Worm (Caenorhabditis elegans) whole organism, young adult: ENCODE data around the gene mrps-34.

Source experiments
- B0261.1 ChIP-seq: sonication (generic microtip); optimal IDR thresholded peaks from 2 replicates; lab custom pipeline; 2016; ENCODE audit warnings: mild to moderate bottlenecking, missing genetic modification characterization, moderate library complexity, missing compliant biosample characterization
- F37B4.10 ChIP-seq: fragments of 200-800 bp; sonication (Bioruptor generic); IDR thresholded peaks from 2 replicates; pipeline ENCODE4 v1.3.6; 2022; ENCODE audit warnings: missing genetic modification characterization, missing compliant biosample characterization
- F39B2.1 ChIP-seq: fragments of 200-800 bp; sonication (Bioruptor generic); IDR thresholded peaks from 2 replicates; pipeline ENCODE4 v1.3.6; 2022; ENCODE audit warnings: missing genetic modification reagents, missing genetic modification characterization, missing compliant biosample characterization
- Y53F4B.3 ChIP-seq: fragments of 200-800 bp; sonication (Bioruptor generic); IDR thresholded peaks from 2 replicates; pipeline ENCODE4 v1.3.6; 2022; ENCODE audit warnings: missing genetic modification reagents, missing genetic modification characterization, missing compliant biosample characterization
- Y53G8AR.9 ChIP-seq: fragments of 200-800 bp; sonication (Bioruptor generic); conservative IDR thresholded peaks from 2 replicates; pipeline ENCODE4 v1.3.6; 2022; ENCODE audit warnings: missing genetic modification reagents, missing genetic modification characterization, missing compliant biosample characterization
- Y56A3A.18 ChIP-seq: fragments of 200-800 bp; sonication (Bioruptor generic); IDR thresholded peaks from 2 replicates; pipeline ENCODE4 v1.3.6; 2022; ENCODE audit warnings: missing genetic modification reagents, missing genetic modification characterization, missing compliant biosample characterization
- Y95B8A.8 ChIP-seq: fragments of 200-800 bp; sonication (Bioruptor generic); IDR thresholded peaks from 2 replicates; pipeline ENCODE4 v1.3.6; 2022; ENCODE audit warnings: missing genetic modification reagents, missing genetic modification characterization, missing compliant biosample characterization
- akir-1 ChIP-seq: fragments of 200-800 bp; sonication (Bioruptor generic); optimal IDR thresholded peaks from 2 replicates; lab custom pipeline; 2018; ENCODE audit warnings: mild to moderate bottlenecking, missing genetic modification characterization, moderate library complexity, missing compliant biosample characterization
- ama-1 ChIP-seq, 3 experiments: fragments of 150-350 bp in 1 of 3; sonication (generic microtip) in 2 of 3; optimal IDR thresholded peaks; 2 replicates each; lab custom pipeline; 2014 to 2018; ENCODE audit warnings: missing biosample characterization in 2 of 3, missing genetic modification characterization in 2 of 3, missing genetic modification reagents in 2 of 3
- aptf-2 ChIP-seq: fragments of 200-800 bp; sonication (Bioruptor generic); conservative IDR thresholded peaks from 2 replicates; pipeline ENCODE4 v1.3.6; 2022; ENCODE audit warnings: missing genetic modification reagents, missing genetic modification characterization, missing compliant biosample characterization
- aptf-3 ChIP-seq: fragments of 200-800 bp; sonication (Bioruptor generic); IDR thresholded peaks from 2 replicates; pipeline ENCODE4 v1.3.6; 2022; ENCODE audit warnings: missing genetic modification characterization, missing compliant biosample characterization
- athp-1 ChIP-seq: sonication (generic microtip); optimal IDR thresholded peaks from 2 replicates; lab custom pipeline; 2017; ENCODE audit warnings: mild to moderate bottlenecking, missing genetic modification characterization, missing compliant biosample characterization
- attf-5 ChIP-seq: fragments of 200-800 bp; sonication (Bioruptor generic); optimal IDR thresholded peaks from 2 replicates; lab custom pipeline; 2018; ENCODE audit warnings: mild to moderate bottlenecking, missing genetic modification characterization, missing compliant biosample characterization
- bed-1 ChIP-seq: fragments of 200-800 bp; sonication (Bioruptor generic); IDR thresholded peaks from 2 replicates; pipeline ENCODE4 v1.3.6; 2022; ENCODE audit warnings: missing genetic modification reagents, missing genetic modification characterization, missing compliant biosample characterization
- cebp-1 ChIP-seq, 2 experiments: fragments of 200-800 bp in 1 of 2; sonication (Bioruptor generic) in 1 of 2; sonication (generic microtip) in 1 of 2; IDR thresholded peaks in 1 of 2; optimal IDR thresholded peaks in 1 of 2; 2 replicates each; pipeline versions ENCODE4 v1.3.6 to Lab custom; 2017 to 2022; ENCODE audit warnings: missing compliant biosample characterization in 2 of 2, missing genetic modification characterization in 2 of 2, mild to moderate bottlenecking in 1 of 2, missing genetic modification reagents in 1 of 2, moderate library complexity in 1 of 2
- cebp-2 ChIP-seq: fragments of 200-800 bp; sonication (Bioruptor generic); IDR thresholded peaks from 2 replicates; pipeline ENCODE4 v1.3.6; 2022; ENCODE audit warnings: missing genetic modification characterization, missing compliant biosample characterization
- ceh-79 ChIP-seq: sonication (generic microtip); optimal IDR thresholded peaks from 2 replicates; lab custom pipeline; 2017; ENCODE audit warnings: mild to moderate bottlenecking, missing genetic modification characterization, missing compliant biosample characterization
- chd-7 ChIP-seq: sonication (generic microtip); optimal IDR thresholded peaks from 2 replicates; lab custom pipeline; 2016; ENCODE audit warnings: mild to moderate bottlenecking, missing genetic modification characterization, moderate library complexity, missing compliant biosample characterization
- dpff-1 ChIP-seq: sonication (generic microtip); optimal IDR thresholded peaks from 2 replicates; lab custom pipeline; 2017; ENCODE audit warnings: mild to moderate bottlenecking, missing genetic modification characterization, missing compliant biosample characterization
- dpl-1 ChIP-seq: fragments of 150-350 bp; optimal IDR thresholded peaks from 2 replicates; lab custom pipeline; 2014; ENCODE audit warnings: missing biosample characterization, missing genetic modification reagents, missing genetic modification characterization
- efl-1 ChIP-seq: fragments of 150-350 bp; optimal IDR thresholded peaks from 2 replicates; lab custom pipeline; 2014; ENCODE audit warnings: missing biosample characterization, missing genetic modification reagents, missing genetic modification characterization
- him-1 ChIP-seq: sonication (generic microtip); optimal IDR thresholded peaks from 2 replicates; lab custom pipeline; 2016; ENCODE audit warnings: missing genotype, missing genetic modification reagents, missing genetic modification characterization, missing compliant biosample characterization
- hlh-26 ChIP-seq: fragments of 200-800 bp; sonication (Bioruptor generic); conservative IDR thresholded peaks from 2 replicates; pipeline ENCODE4 v1.3.6; 2022; ENCODE audit warnings: missing genetic modification reagents, missing genetic modification characterization, missing compliant biosample characterization
- hmg-20 ChIP-seq: fragments of 200-800 bp; sonication (Bioruptor generic); IDR thresholded peaks from 2 replicates; pipeline ENCODE4 v1.3.6; 2022; ENCODE audit warnings: missing genetic modification reagents, missing genetic modification characterization, missing compliant biosample characterization
- lag-1 ChIP-seq: fragments of 200-800 bp; sonication (Bioruptor generic); IDR thresholded peaks from 2 replicates; pipeline ENCODE4 v1.3.6; 2022; ENCODE audit warnings: missing genetic modification reagents, missing genetic modification characterization, missing compliant biosample characterization
- let-607 ChIP-seq, 2 experiments: fragments of 200-800 bp in 1 of 2; sonication (Bioruptor generic) in 1 of 2; sonication (generic microtip) in 1 of 2; optimal IDR thresholded peaks; 2 replicates each; lab custom pipeline; 2016 to 2018; ENCODE audit warnings: mild to moderate bottlenecking in 2 of 2, missing compliant biosample characterization in 2 of 2, missing genetic modification characterization in 2 of 2, moderate library complexity in 2 of 2, missing genotype in 1 of 2
- lin-35 ChIP-seq, 3 experiments: fragments of 150-350 bp in 2 of 3; sonication (generic microtip) in 1 of 3; optimal IDR thresholded peaks; 2 replicates each; lab custom pipeline; 2014 to 2018; ENCODE audit warnings: missing biosample characterization in 3 of 3, missing genetic modification characterization in 3 of 3, missing genetic modification reagents in 3 of 3
- lin-54 ChIP-seq: fragments of 200-800 bp; sonication (Bioruptor generic); optimal IDR thresholded peaks from 2 replicates; lab custom pipeline; 2018; ENCODE audit warnings: mild to moderate bottlenecking, missing genetic modification characterization, missing compliant biosample characterization
- lsl-1 ChIP-seq: fragments of 200-800 bp; sonication (Bioruptor generic); optimal IDR thresholded peaks from 2 replicates; lab custom pipeline; 2018; ENCODE audit warnings: mild to moderate bottlenecking, missing genetic modification characterization, moderate library complexity, missing compliant biosample characterization
- madf-10 ChIP-seq: sonication (generic microtip); optimal IDR thresholded peaks from 2 replicates; lab custom pipeline; 2016; ENCODE audit warnings: mild to moderate bottlenecking, missing genetic modification characterization, missing compliant biosample characterization
- madf-8 ChIP-seq: fragments of 200-800 bp; sonication (Bioruptor generic); conservative IDR thresholded peaks from 2 replicates; pipeline ENCODE4 v1.3.6; 2022; ENCODE audit warnings: missing genetic modification reagents, missing genetic modification characterization, missing compliant biosample characterization
- mel-28 ChIP-seq: sonication (generic microtip); optimal IDR thresholded peaks from 2 replicates; lab custom pipeline; 2016; ENCODE audit warnings: borderline replicate concordance, mild to moderate bottlenecking, missing genetic modification characterization, missing compliant biosample characterization
- mes-4 ChIP-seq: sonication (generic microtip); optimal IDR thresholded peaks from 2 replicates; lab custom pipeline; 2016; ENCODE audit warnings: missing genotype, missing genetic modification characterization, missing compliant biosample characterization
- mxl-1 ChIP-seq: sonication (generic microtip); optimal IDR thresholded peaks from 2 replicates; lab custom pipeline; 2016; ENCODE audit warnings: missing genetic modification characterization, missing compliant biosample characterization
- snpc-3.4 ChIP-seq: sonication (generic microtip); optimal IDR thresholded peaks from 2 replicates; lab custom pipeline; 2017; ENCODE audit warnings: missing genetic modification characterization, mild to moderate bottlenecking, missing compliant biosample characterization, antibody characterized with exemption, moderate library complexity, missing genotype, missing genetic modification reagents
- sptf-2 ChIP-seq: fragments of 200-800 bp; sonication (Bioruptor generic); optimal IDR thresholded peaks from 2 replicates; lab custom pipeline; 2018; ENCODE audit warnings: mild to moderate bottlenecking, missing genetic modification characterization, missing compliant biosample characterization
- tlf-1 ChIP-seq: fragments of 200-800 bp; sonication (Bioruptor generic); optimal IDR thresholded peaks from 2 replicates; lab custom pipeline; 2018; ENCODE audit warnings: mild to moderate bottlenecking, missing genetic modification characterization, missing compliant biosample characterization
- xnd-1 ChIP-seq: sonication (generic microtip); optimal IDR thresholded peaks from 2 replicates; lab custom pipeline; 2016; ENCODE audit warnings: missing genotype, missing genetic modification reagents, missing genetic modification characterization, missing compliant biosample characterization
- ztf-26 ChIP-seq: sonication (generic microtip); optimal IDR thresholded peaks from 2 replicates; lab custom pipeline; 2017; ENCODE audit warnings: missing genetic modification characterization, missing compliant biosample characterization
- ztf-3 ChIP-seq: fragments of 200-800 bp; sonication (Bioruptor generic); optimal IDR thresholded peaks from 2 replicates; lab custom pipeline; 2018; ENCODE audit warnings: mild to moderate bottlenecking, missing genetic modification characterization, missing compliant biosample characterization

The mrps-34 gene

ce11 chrIII:4520057-4520456, 22.2 kb downstream of the mrps-34 start, which contains the start of gene cdh-4:
cdh-4 (plus strand) TSS chrIII:4520357.
- TF ChIP-seq attf-5 (GFP tag; lab: Kevin White, UChicago) (no peak), efl-1 (GFP tag; lab: Kevin White, UChicago) (peak; percentile 41), lsl-1 (GFP tag; lab: Kevin White, UChicago) (no peak), hlh-26 (GFP tag; lab: Robert Waterston, UW) (no peak), ztf-26 (tag; lab: Kevin White, UChicago) (no peak), akir-1 (GFP tag; lab: Kevin White, UChicago) (no peak), ceh-79 (tag; lab: Kevin White, UChicago) (no peak), lin-35 (GFP tag; optimal IDR thresholded peaks at IDR 0.05; lab: Kevin White, UChicago) (no peak), cebp-2 (GFP tag; lab: Robert Waterston, UW) (no peak), F37B4.10 (no peak), mxl-1 (tag; lab: Kevin White, UChicago) (no peak), mel-28 (no peak), tlf-1 (no peak), madf-8 (GFP tag; lab: Robert Waterston, UW) (peak; percentile 62; the same call in 1 of the 2 replicates), Y95B8A.8 (GFP tag; lab: Robert Waterston, UW) (no peak), aptf-2 (GFP tag; lab: Robert Waterston, UW) (no peak), dpff-1 (tag; lab: Kevin White, UChicago) (no peak), xnd-1 (tag; lab: Kevin White, UChicago) (peak; percentile 5), sptf-2 (GFP tag; lab: Kevin White, UChicago) (no peak), snpc-3.4 (tag; lab: Kevin White, UChicago) (no peak), lin-54 (GFP tag; lab: Kevin White, UChicago) (no peak), cebp-1 (GFP tag; IDR thresholded peaks at IDR 0.05; lab: Robert Waterston, UW) (no peak), cebp-1 (tag; optimal IDR thresholded peaks at IDR 0.05; lab: Kevin White, UChicago) (no peak), B0261.1 (tag; lab: Kevin White, UChicago) (no peak), dpl-1 (peak; percentile 29), mes-4 (tag; lab: Kevin White, UChicago) (no peak), him-1 (tag; lab: Kevin White, UChicago) (no peak), athp-1 (tag; lab: Kevin White, UChicago) (no peak), Y56A3A.18 (no peak)
- TF ChIP-seq, all 124 proteins: peak for 4

- TF ChIP-seq bed-1 (GFP tag; lab: Robert Waterston, UW) (no peak), Y53F4B.3 (GFP tag; lab: Robert Waterston, UW) (no peak)
- TF ChIP-seq, all 124 proteins: peak for 0
These were observed 22.8 kb downstream of the mrps-34 start for ce11 chrIII:4519410-4519809.

- TF ChIP-seq ztf-3 (GFP tag; lab: Kevin White, UChicago) (no peak), let-607 (tag; optimal IDR thresholded peaks at IDR 0.05; lab: Kevin White, UChicago) (no peak)
These were observed 24.5 kb downstream of the mrps-34 start for ce11 chrIII:4517781-4518180.

ce11 chrIII:4515173-4515572, 27.1 kb downstream of the mrps-34 start:
- TF ChIP-seq F39B2.1 (GFP tag; lab: Robert Waterston, UW) = no peak
- TF ChIP-seq lag-1 = no peak
- TF ChIP-seq chd-7 (tag; lab: Kevin White, UChicago) = no peak
- TF ChIP-seq aptf-3 = no peak
- no peak for TF ChIP-seq ama-1 (optimal IDR thresholded peaks at IDR 0.05; lab: Kevin White, UChicago)
- TF ChIP-seq ama-1 (GFP tag; optimal IDR thresholded peaks at IDR 0.05; lab: Kevin White, UChicago) = no peak
- TF ChIP-seq Y53G8AR.9 (GFP tag; lab: Robert Waterston, UW) = no peak
- TF ChIP-seq hmg-20 (GFP tag; lab: Robert Waterston, UW) = no peak
- TF ChIP-seq efl-1 (GFP tag; lab: Kevin White, UChicago) = no peak
- TF ChIP-seq madf-10 (tag; lab: Kevin White, UChicago) = no peak
